Fruit fly (Drosophila melanogaster): ENCODE data around the gene Rpt6R.

Gene Rpt6R

DNA sequence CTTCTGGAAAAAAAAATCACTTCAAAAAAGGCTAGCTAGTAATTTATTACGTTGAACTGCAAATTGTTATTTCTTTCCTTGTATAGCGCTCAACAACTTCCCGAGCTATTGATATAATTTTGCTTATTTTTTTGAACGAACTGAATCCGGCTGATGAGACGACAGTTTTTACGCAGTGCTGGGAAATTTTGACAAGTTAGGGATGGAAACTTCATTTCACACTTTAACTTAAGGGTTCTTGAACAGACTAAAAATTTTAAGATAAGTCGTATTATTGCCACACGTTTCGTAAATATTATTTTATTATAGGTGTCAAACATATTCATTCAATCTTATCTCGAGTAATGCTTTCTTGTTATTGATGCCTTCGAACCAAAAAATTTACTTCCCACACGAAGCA is at the start of gene Rpt6R:
Gene Rpt6R (minus strand): TSS at position 156 of the 400 bp plus-strand sequence.
- TF ChIP-seq woc (GFP tag; optimal IDR thresholded peaks at IDR 0.05) (no peak), lola (GFP tag; optimal IDR thresholded peaks at IDR 0.05) (no peak), Hr83 (GFP tag; optimal IDR thresholded peaks at IDR 0.05; ENCODE audit: poor library complexity, severe bottlenecking) (no peak), fru (GFP tag; optimal IDR thresholded peaks at IDR 0.05) (no peak), GATAd (GFP tag; optimal IDR thresholded peaks at IDR 0.05) (no peak), Myc (optimal IDR thresholded peaks at IDR 0.05) (no peak), foxo (GFP tag; optimal IDR thresholded peaks at IDR 0.05) (no peak), dl (GFP tag; optimal IDR thresholded peaks at IDR 0.05; ENCODE audit: insufficient read depth in 1 of 2, partially characterized antibody in 2 of 2) (no peak), jim (GFP tag; optimal IDR thresholded peaks at IDR 0.05) (no peak), h (GFP tag; optimal IDR thresholded peaks at IDR 0.05) (no peak), Abd-B (GFP tag; optimal IDR thresholded peaks at IDR 0.05) (no peak), N (GFP tag; optimal IDR thresholded peaks at IDR 0.05) (no peak), Hr78 (GFP tag; optimal IDR thresholded peaks at IDR 0.05) (no peak), CG32264 (GFP tag; optimal IDR thresholded peaks at IDR 0.05) (no peak), Mio (GFP tag; optimal IDR thresholded peaks at IDR 0.05) (no peak), brk (GFP tag; optimal IDR thresholded peaks at IDR 0.05) (no peak), Vsx2 (GFP tag; optimal IDR thresholded peaks at IDR 0.05; ENCODE audit: partially characterized antibody) (no peak), OdsH (GFP tag; optimal IDR thresholded peaks at IDR 0.05) (no peak), usp (GFP tag; optimal IDR thresholded peaks at IDR 0.05) (no peak), rgr (GFP tag; optimal IDR thresholded peaks at IDR 0.05) (no peak)

DNA sequence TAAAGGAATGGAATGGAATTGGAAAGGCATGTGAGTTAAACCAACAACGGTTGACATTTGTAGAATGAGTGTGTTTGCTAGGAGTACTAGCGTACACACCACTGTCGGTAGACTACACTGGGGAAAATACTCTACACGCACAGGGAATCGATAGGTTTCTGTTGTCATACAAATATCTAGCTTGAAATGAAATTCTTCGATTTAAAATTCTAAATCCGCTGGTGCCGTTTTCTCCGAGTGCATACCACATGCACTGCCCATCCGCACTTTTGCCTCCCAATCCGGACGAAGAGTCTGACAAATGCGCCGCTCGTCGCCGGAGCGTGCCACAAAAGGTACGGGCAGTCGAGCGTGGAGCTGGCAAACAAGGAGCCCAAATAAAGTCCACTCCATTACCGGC is 45.4 kb upstream of the Rpt6R start, which contains the start of gene CG2267:
Gene CG2267 (minus strand): TSS at position 101 of the 400 bp plus-strand sequence.
- TF ChIP-seq fru (GFP tag; optimal IDR thresholded peaks at IDR 0.05) = no peak
- TF ChIP-seq dl (GFP tag; optimal IDR thresholded peaks at IDR 0.05; ENCODE audit: insufficient read depth in 1 of 2, partially characterized antibody in 2 of 2) = no peak
- no peak for TF ChIP-seq Hr78 (GFP tag; optimal IDR thresholded peaks at IDR 0.05)
- no peak for TF ChIP-seq h (GFP tag; optimal IDR thresholded peaks at IDR 0.05)
- no peak for TF ChIP-seq sage (GFP tag; optimal IDR thresholded peaks at IDR 0.05)

DNA sequence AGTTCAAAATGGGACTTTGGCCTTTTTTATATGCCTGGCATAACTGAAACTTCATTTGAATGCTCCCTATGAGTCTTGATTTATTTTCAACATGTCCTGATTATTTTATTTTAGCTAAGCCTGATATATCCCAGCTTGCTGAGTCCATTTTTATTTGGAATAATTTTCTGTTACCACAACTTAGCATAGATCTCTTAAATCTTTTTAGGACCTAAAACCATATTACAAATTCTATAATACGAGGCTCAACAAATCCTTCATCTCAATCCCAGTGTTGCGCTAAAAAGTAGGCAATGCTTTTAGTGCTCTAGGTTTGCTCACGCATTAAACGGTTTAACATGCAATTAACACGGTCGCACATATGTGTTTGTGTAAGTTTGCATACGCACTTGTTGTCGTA is 38.3 kb upstream of the Rpt6R start, which contains the start of gene CG44954:
Gene CG44954 (minus strand): TSS at position 101 of the 400 bp plus-strand sequence.
- no peak for TF ChIP-seq jim (GFP tag; optimal IDR thresholded peaks at IDR 0.05)
- TF ChIP-seq br (GFP tag; optimal IDR thresholded peaks at IDR 0.05) = no peak
- TF ChIP-seq Hnf4 (GFP tag; optimal IDR thresholded peaks at IDR 0.05) = no peak
- TF ChIP-seq dl (GFP tag; optimal IDR thresholded peaks at IDR 0.05; ENCODE audit: insufficient read depth in 1 of 2, partially characterized antibody in 2 of 2) = no peak
- no peak for TF ChIP-seq Hr83 (GFP tag; optimal IDR thresholded peaks at IDR 0.05; ENCODE audit: poor library complexity, severe bottlenecking)
- TF ChIP-seq Myc (optimal IDR thresholded peaks at IDR 0.05) = no peak

DNA sequence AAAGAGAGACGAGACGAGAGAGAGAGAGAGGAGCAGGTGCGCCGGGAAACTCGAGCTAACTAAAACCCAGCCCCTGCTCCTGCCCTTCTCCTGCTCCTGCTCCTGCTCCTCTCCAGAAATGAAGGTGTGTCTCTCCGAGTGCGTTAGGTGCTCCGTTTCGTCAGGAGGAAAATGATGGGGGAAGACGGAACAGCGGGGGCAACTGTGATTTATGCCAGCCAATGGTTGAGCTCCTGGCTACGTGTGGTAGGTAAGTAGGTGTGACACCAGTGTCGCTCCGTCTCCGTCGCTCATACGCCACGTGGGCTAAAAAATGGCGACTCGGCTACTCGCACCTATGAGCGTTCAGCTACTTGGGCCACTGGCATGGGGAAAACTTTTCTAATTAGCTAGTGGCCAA is 34.0 kb upstream of the Rpt6R start:
- TF ChIP-seq jim (GFP tag; optimal IDR thresholded peaks at IDR 0.05) (no peak), Sp1 (GFP tag; optimal IDR thresholded peaks at IDR 0.05) (no peak), woc (GFP tag; optimal IDR thresholded peaks at IDR 0.05) (no peak), tai (GFP tag; optimal IDR thresholded peaks at IDR 0.05) (no peak), sage (GFP tag; optimal IDR thresholded peaks at IDR 0.05) (no peak), rgr (GFP tag; optimal IDR thresholded peaks at IDR 0.05) (no peak), usp (GFP tag; optimal IDR thresholded peaks at IDR 0.05) (no peak), HLH106 (tag; optimal IDR thresholded peaks at IDR 0.05) (no peak), Hr83 (GFP tag; optimal IDR thresholded peaks at IDR 0.05; ENCODE audit: poor library complexity, severe bottlenecking) (no peak), N (GFP tag; optimal IDR thresholded peaks at IDR 0.05) (no peak), Myc (optimal IDR thresholded peaks at IDR 0.05) (no peak), brk (GFP tag; optimal IDR thresholded peaks at IDR 0.05) (no peak)

DNA sequence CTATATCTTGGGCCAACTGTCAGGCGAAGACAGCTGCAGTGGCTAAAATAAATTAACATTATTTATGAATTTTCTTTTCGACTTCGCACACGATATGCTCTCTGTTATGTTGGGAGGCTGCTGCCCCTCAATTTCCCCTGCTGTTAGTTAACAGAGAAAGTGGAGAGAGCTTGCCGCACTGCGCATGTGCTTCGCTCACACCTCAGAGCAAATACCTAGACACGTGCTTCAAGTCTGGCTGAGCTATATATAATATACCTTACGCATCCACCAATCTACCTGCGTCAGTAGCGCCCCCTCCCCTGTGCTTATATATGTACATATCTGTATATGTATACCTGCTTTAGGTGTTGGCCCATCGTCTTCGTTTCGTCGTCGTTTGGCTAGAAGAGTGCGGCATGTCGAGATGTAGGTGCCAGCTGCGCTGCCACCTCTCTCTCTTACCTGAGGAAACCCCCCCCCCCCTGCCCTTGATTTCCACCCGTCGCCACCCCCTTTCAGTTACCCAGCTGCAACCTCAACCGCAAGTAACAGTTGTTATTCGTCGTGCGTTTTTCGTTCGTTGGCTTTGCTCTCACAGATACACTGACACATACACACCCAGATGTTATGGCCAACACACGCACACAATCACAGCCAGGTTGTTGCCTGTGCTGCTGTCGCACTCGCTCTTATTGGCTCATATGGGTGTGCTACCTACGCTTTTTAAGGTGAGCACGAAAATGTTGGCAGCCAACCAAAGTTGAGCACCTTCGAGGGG is 32.8 kb upstream of the Rpt6R start:
- no peak for TF ChIP-seq Vsx2 (GFP tag; optimal IDR thresholded peaks at IDR 0.05; ENCODE audit: partially characterized antibody)
- TF ChIP-seq br (GFP tag; optimal IDR thresholded peaks at IDR 0.05) = no peak
- TF ChIP-seq tai (GFP tag; optimal IDR thresholded peaks at IDR 0.05) = no peak
- TF ChIP-seq Hnf4 (GFP tag; optimal IDR thresholded peaks at IDR 0.05) = no peak
- TF ChIP-seq brk (GFP tag; optimal IDR thresholded peaks at IDR 0.05) = no peak
- no peak for TF ChIP-seq Hr78 (GFP tag; optimal IDR thresholded peaks at IDR 0.05)
- no peak for TF ChIP-seq rgr (GFP tag; optimal IDR thresholded peaks at IDR 0.05)

DNA sequence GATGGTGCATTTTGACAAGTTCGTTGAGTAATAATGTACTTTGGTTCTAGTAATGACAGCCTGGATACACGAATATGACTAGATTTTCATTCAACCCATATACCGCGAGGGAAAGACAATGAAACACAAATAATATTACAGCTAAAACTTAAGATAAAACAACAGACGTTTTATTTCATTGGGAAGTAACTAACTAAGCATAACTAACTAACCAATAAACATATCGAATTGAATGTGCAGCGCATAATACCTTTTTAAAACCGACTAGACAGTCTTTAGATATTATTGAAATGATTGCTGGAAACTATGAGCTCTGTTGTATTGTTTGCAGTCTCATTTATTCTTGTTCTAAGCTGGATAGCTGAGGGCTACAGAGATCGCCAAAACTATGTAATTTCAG is 22.4 kb upstream of the Rpt6R start, which contains the start of gene CG31016:
Gene CG31016 (plus strand): TSS at position 301 of the 400 bp plus-strand sequence.
- TF ChIP-seq CG9705 (GFP tag; optimal IDR thresholded peaks at IDR 0.05) (no peak), Hr83 (GFP tag; optimal IDR thresholded peaks at IDR 0.05; ENCODE audit: poor library complexity, severe bottlenecking) (no peak), Myc (optimal IDR thresholded peaks at IDR 0.05) (no peak), tai (GFP tag; optimal IDR thresholded peaks at IDR 0.05) (no peak), fru (GFP tag; optimal IDR thresholded peaks at IDR 0.05) (no peak), CrebA (GFP tag; optimal IDR thresholded peaks at IDR 0.05; ENCODE audit: borderline replicate concordance) (no peak), usp (GFP tag; optimal IDR thresholded peaks at IDR 0.05) (no peak), Mio (GFP tag; optimal IDR thresholded peaks at IDR 0.05) (no peak), dmrt93B (GFP tag; optimal IDR thresholded peaks at IDR 0.05) (no peak), br (GFP tag; optimal IDR thresholded peaks at IDR 0.05) (no peak), ey (GFP tag; optimal IDR thresholded peaks at IDR 0.05) (no peak), brk (GFP tag; optimal IDR thresholded peaks at IDR 0.05) (no peak), Sp1 (GFP tag; optimal IDR thresholded peaks at IDR 0.05) (no peak), jim (GFP tag; optimal IDR thresholded peaks at IDR 0.05) (no peak), dl (GFP tag; optimal IDR thresholded peaks at IDR 0.05; ENCODE audit: insufficient read depth in 1 of 2, partially characterized antibody in 2 of 2) (no peak), rgr (GFP tag; optimal IDR thresholded peaks at IDR 0.05) (no peak), woc (GFP tag; optimal IDR thresholded peaks at IDR 0.05) (no peak), Vsx2 (GFP tag; optimal IDR thresholded peaks at IDR 0.05; ENCODE audit: partially characterized antibody) (no peak), psq (GFP tag; optimal IDR thresholded peaks at IDR 0.05) (no peak)
